Fruit fly (Drosophila melanogaster): Measurements from ENCODE around the gene Nepl5.
A peak's percentile ranks its signal among the peaks of the same experiment; 100 is the strongest.

The Nepl5 gene

dm6 chr2L:6343084-6343873 is 37.8 kb upstream of the Nepl5 start (continued):
- TF ChIP-seq BEAF-32 (GFP tag; optimal IDR thresholded peaks at IDR 0.05) = peak; percentile 33
- TF ChIP-seq pzg (GFP tag; optimal IDR thresholded peaks at IDR 0.05) = peak; percentile 90
- no peak for TF ChIP-seq pnt (GFP tag; optimal IDR thresholded peaks at IDR 0.05)
- peak; percentile 2 for TF ChIP-seq Hmr (GFP tag; optimal IDR thresholded peaks at IDR 0.05)
- TF ChIP-seq bowl (GFP tag; IDR thresholded peaks at IDR 0.05) = 0 out of 2 replicates have a peak, but pooled peaks have one; percentile 12
- peak; percentile 65 for TF ChIP-seq CG42726 (GFP tag; IDR thresholded peaks at IDR 0.05; ENCODE audit: partially characterized antibody)
- TF ChIP-seq MBD-R2 (GFP tag; IDR thresholded peaks at IDR 0.05) = peak; percentile 73
- TF ChIP-seq fru (optimal IDR thresholded peaks at IDR 0.05) = no peak
- peak; percentile 30 for TF ChIP-seq Abd-B (GFP tag; optimal IDR thresholded peaks at IDR 0.05)
- TF ChIP-seq CG10147 (GFP tag; optimal IDR thresholded peaks at IDR 0.05) = peak; percentile 39
- no peak for TF ChIP-seq zf30C (GFP tag; optimal IDR thresholded peaks at IDR 0.05)
- TF ChIP-seq repo (GFP tag; optimal IDR thresholded peaks at IDR 0.05) = peak; percentile 9
- TF ChIP-seq Ets97D (GFP tag; optimal IDR thresholded peaks at IDR 0.05) = peak; percentile 31
- TF ChIP-seq lab (GFP tag; optimal IDR thresholded peaks at IDR 0.05) = peak; percentile 27
- peak; percentile 43; the same call in 1 of the 2 replicates for TF ChIP-seq CG14441 (GFP tag; IDR thresholded peaks at IDR 0.05)
- TF ChIP-seq Myb (GFP tag; optimal IDR thresholded peaks at IDR 0.05) = peak; percentile 34
- no peak for TF ChIP-seq CG10654 (GFP tag; optimal IDR thresholded peaks at IDR 0.05)
- TF ChIP-seq vvl (GFP tag; IDR thresholded peaks at IDR 0.05) = peak; percentile 68
- peak; percentile 98 for TF ChIP-seq sd (tag; optimal IDR thresholded peaks at IDR 0.05)
- TF ChIP-seq Asciz (GFP tag; optimal IDR thresholded peaks at IDR 0.05) = no peak
- TF ChIP-seq ems (GFP tag; optimal IDR thresholded peaks at IDR 0.05) = no peak
- peak; percentile 62 for TF ChIP-seq caup (GFP tag; optimal IDR thresholded peaks at IDR 0.05; ENCODE audit: severe bottlenecking)
- peak; percentile 46 for TF ChIP-seq Bgb (GFP tag; IDR thresholded peaks at IDR 0.05; ENCODE audit: partially characterized antibody)
- peak; percentile 26 for TF ChIP-seq Nf-YC (tag; optimal IDR thresholded peaks at IDR 0.05)
- peak in 1 of 3 experiments; percentile 16 for TF ChIP-seq Stat92E (GFP tag; optimal IDR thresholded peaks at IDR 0.05)
- peak; percentile 67 for TF ChIP-seq sens (GFP tag)
- peak; percentile 27 for TF ChIP-seq Neu2 (GFP tag; optimal IDR thresholded peaks at IDR 0.05; ENCODE audit: borderline replicate concordance)
- peak; percentile 73 for TF ChIP-seq Max (GFP tag; optimal IDR thresholded peaks at IDR 0.05)
- peak; percentile 83 for TF ChIP-seq CG10274 (GFP tag; optimal IDR thresholded peaks at IDR 0.05)
- peak; percentile 31 for TF ChIP-seq CG17829 (tag; optimal IDR thresholded peaks at IDR 0.05)
- TF ChIP-seq CG14667 (GFP tag; IDR thresholded peaks at IDR 0.05) = no peak
- TF ChIP-seq CG15601 (tag; optimal IDR thresholded peaks at IDR 0.05) = peak; percentile 80
- peak; percentile 68 for TF ChIP-seq rib (GFP tag; IDR thresholded peaks at IDR 0.05)
- TF ChIP-seq CG12769 (tag; optimal IDR thresholded peaks at IDR 0.05) = peak; percentile 21
- TF ChIP-seq stc (GFP tag; IDR thresholded peaks at IDR 0.05) = no peak
- peak; percentile 7 for TF ChIP-seq CG1792 (GFP tag; optimal IDR thresholded peaks at IDR 0.05)
- TF ChIP-seq stwl (tag; optimal IDR thresholded peaks at IDR 0.05) = peak; percentile 65
- peak; percentile 50 for TF ChIP-seq bbx (GFP tag; IDR thresholded peaks at IDR 0.05; ENCODE audit: partially characterized antibody)
- peak; percentile 77 for TF ChIP-seq CG17186 (GFP tag; optimal IDR thresholded peaks at IDR 0.05)

DNA sequence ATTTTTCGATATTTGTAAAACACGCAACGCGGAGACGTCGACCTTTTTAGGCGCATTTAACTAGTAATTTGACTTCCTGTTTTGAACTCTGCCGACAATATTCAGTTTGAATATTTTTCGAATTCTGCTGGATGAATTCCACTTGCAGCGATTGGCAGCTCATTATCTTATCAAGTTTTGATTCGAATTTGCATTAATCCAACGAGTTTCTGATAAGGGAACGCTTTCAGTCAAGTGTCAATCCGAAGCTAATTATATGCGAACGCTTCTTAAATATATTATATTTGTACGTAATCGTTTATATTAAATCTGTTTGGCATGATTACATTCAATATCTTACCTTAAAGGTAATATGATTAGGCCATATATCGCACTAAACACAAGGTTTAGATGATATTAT is 32.7 kb upstream of the Nepl5 start, which contains the start of gene CG9497:
CG9497 (minus strand) TSS at position 101 of the 400 bp plus-strand sequence.
- TF ChIP-seq CG3838 (GFP tag; optimal IDR thresholded peaks at IDR 0.05) (no peak), ara (GFP tag; IDR thresholded peaks at IDR 0.05) (no peak), CG42726 (GFP tag; IDR thresholded peaks at IDR 0.05; ENCODE audit: partially characterized antibody) (no peak), CG13296 (GFP tag; optimal IDR thresholded peaks at IDR 0.05) (no peak), nom (GFP tag; optimal IDR thresholded peaks at IDR 0.05) (no peak), PHDP (tag; optimal IDR thresholded peaks at IDR 0.05) (no peak), exex (tag; optimal IDR thresholded peaks at IDR 0.05) (peak; percentile 22)

Measured in whole organism, embryonic.